Fruit fly (Drosophila melanogaster): ENCODE data around the gene CG31287.

dm6 chr3R:16215319-16215701 lies 12.1 kb downstream of the CG31287 start:
- TF ChIP-seq CTCF (optimal IDR thresholded peaks at IDR 0.05) (no peak), CG8478 (optimal IDR thresholded peaks at IDR 0.05) (no peak)
